Fruit fly (Drosophila melanogaster): ENCODE measurements around the gene Gpdh3.

DNA sequence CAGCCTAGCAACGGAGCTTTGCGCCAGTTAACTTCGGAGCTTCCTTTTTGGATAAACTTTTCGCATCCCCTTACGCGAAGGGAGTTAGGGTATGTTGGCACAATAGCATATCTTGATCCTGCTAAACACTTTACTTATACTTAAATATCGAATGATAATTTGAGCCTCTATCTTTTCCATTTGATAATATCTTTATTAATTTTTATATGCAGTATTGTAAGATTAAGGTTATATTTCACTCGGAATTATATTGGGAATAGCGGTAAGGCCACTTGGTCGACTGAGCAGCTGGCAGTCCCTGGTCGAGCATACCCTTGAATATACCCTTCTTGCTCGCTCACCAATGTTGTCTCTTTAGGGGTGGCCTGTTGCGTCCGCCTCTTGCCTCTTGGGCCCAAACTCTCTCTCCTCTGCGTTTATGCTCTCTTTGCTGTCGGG, 13.0 kb upstream of the Gpdh3 start:
- TF ChIP-seq CG4496 (GFP tag; IDR thresholded peaks at IDR 0.05) (peak; percentile 72), CG8159 (tag; optimal IDR thresholded peaks at IDR 0.05) (no peak), CG12605 (GFP tag; IDR thresholded peaks at IDR 0.05) (peak; percentile 68), rn (GFP tag; IDR thresholded peaks at IDR 0.05) (peak; percentile 69), CG15710 (tag; optimal IDR thresholded peaks at IDR 0.05) (peak; percentile 55), CG14655 (GFP tag; optimal IDR thresholded peaks at IDR 0.05) (no peak), CG8301 (tag; optimal IDR thresholded peaks at IDR 0.05) (peak; percentile 11), EcR (GFP tag; optimal IDR thresholded peaks at IDR 0.05) (no peak), Snoo (tag; optimal IDR thresholded peaks at IDR 0.05) (peak; percentile 74), CG10348 (GFP tag; IDR thresholded peaks at IDR 0.05) (no peak), Ets98B (GFP tag; IDR thresholded peaks at IDR 0.05) (peak; percentile 63), D1 (tag; optimal IDR thresholded peaks at IDR 0.05) (no peak)
